Worm (Caenorhabditis elegans): Measurements from ENCODE around the gene W02B12.1.

Gene W02B12.1

DNA sequence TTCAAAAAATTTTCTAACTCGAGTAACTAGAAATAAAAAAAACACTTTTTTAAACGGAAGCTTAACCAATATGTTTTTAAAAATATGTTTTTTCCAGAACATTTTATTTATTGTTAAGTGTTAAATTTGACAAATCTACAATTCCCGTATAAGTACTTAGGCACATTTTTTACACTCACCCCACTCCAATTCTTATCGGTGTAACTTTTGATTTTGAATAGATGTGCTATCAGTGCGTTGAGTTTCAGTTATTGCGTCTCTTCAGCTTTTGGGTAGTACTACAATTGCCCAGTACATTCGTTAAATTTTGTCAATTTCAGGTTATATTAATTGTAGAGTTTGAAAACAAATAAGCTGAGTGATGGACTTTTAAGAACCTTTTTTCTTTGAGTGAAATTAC lies 24.8 kb upstream of the W02B12.1 start:
- TF ChIP-seq elt-2 (tag; optimal IDR thresholded peaks at IDR 0.05) (peak; percentile 32), pqm-1 (tag; optimal IDR thresholded peaks at IDR 0.05) (peak; percentile 51), pha-4 (tag; optimal IDR thresholded peaks at IDR 0.05) (no peak)

ce11 chrII:11424579-11425316 lies 24.1 kb upstream of the W02B12.1 start, which contains the start of gene C05D12.3:
Gene C05D12.3 (plus strand): TSS chrII:11425266.
- TF ChIP-seq pqm-1 (tag; optimal IDR thresholded peaks at IDR 0.05): peak; percentile 45
- TF ChIP-seq nhr-43 (tag; optimal IDR thresholded peaks at IDR 0.05; ENCODE audit: poor library complexity, severe bottlenecking): no peak
- TF ChIP-seq ama-1 (optimal IDR thresholded peaks at IDR 0.05): no peak
- TF ChIP-seq zag-1 (tag; optimal IDR thresholded peaks at IDR 0.05): no peak
- peak; percentile 24 for TF ChIP-seq pha-4 (tag; optimal IDR thresholded peaks at IDR 0.05)
- no peak for TF ChIP-seq lsy-12 (tag; optimal IDR thresholded peaks at IDR 0.05)
- TF ChIP-seq elt-2 (tag; optimal IDR thresholded peaks at IDR 0.05): peak; percentile 79
- TF ChIP-seq lin-15B (tag; optimal IDR thresholded peaks at IDR 0.05): no peak
- TF ChIP-seq sea-2 (GFP tag; optimal IDR thresholded peaks at IDR 0.05): no peak
- no peak for TF ChIP-seq elt-1 (tag; optimal IDR thresholded peaks at IDR 0.05)
- TF ChIP-seq nhr-11 (tag; optimal IDR thresholded peaks at IDR 0.05): no peak
- no peak for TF ChIP-seq egl-27 (tag; optimal IDR thresholded peaks at IDR 0.05)
- no peak for TF ChIP-seq ztf-4 (tag; optimal IDR thresholded peaks at IDR 0.05)

DNA sequence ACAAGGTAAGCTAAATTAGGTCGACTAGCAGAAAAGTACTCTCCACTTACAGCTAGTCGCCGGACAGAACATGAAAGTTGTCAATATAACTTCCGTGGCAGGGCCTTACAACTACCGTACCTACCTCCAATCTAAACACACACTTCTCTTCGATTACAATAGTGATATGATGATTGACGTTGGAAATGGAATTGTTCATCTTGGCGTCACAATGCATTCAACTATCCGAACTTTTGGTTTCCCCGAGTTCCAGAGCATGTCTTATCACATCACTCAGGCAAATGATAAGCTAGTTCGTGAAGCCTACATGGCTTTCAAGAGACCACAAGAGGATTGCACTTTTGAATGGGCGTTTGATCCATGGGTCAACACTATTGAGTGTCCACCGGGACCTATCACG lies 21.5 kb upstream of the W02B12.1 start:
- no peak for TF ChIP-seq nhr-28 (tag; optimal IDR thresholded peaks at IDR 0.05)
- TF ChIP-seq nhr-11 (tag; optimal IDR thresholded peaks at IDR 0.05): no peak
- TF ChIP-seq ama-1 (optimal IDR thresholded peaks at IDR 0.05): no peak
- TF ChIP-seq ztf-11 (tag; optimal IDR thresholded peaks at IDR 0.05): no peak
- peak; percentile 56 for TF ChIP-seq elt-2 (tag; optimal IDR thresholded peaks at IDR 0.05)
- TF ChIP-seq pqm-1 (tag; optimal IDR thresholded peaks at IDR 0.05): peak; percentile 1
- TF ChIP-seq elt-3 (tag; optimal IDR thresholded peaks at IDR 0.05): no peak
- no peak for TF ChIP-seq ceh-9 (tag; optimal IDR thresholded peaks at IDR 0.05)

ce11 chrII:11428599-11428998 lies 20.2 kb upstream of the W02B12.1 start:
- TF ChIP-seq elt-2 (tag; optimal IDR thresholded peaks at IDR 0.05): peak; percentile 53
- peak; percentile 33 for TF ChIP-seq pqm-1 (tag; optimal IDR thresholded peaks at IDR 0.05)
- no peak for TF ChIP-seq lin-15B (tag; optimal IDR thresholded peaks at IDR 0.05)

- TF ChIP-seq lsy-12 (tag; optimal IDR thresholded peaks at IDR 0.05) (no peak), mdl-1 (tag; optimal IDR thresholded peaks at IDR 0.05) (no peak), fkh-2 (tag; optimal IDR thresholded peaks at IDR 0.05) (no peak), unc-62 (GFP tag; optimal IDR thresholded peaks at IDR 0.05) (no peak), unc-39 (tag; optimal IDR thresholded peaks at IDR 0.05) (no peak), snpc-4 (tag; optimal IDR thresholded peaks at IDR 0.05) (no peak), ceh-28 (tag; optimal IDR thresholded peaks at IDR 0.05) (no peak), sea-2 (GFP tag; optimal IDR thresholded peaks at IDR 0.05) (no peak), lin-15B (tag; optimal IDR thresholded peaks at IDR 0.05) (no peak), mml-1 (tag; optimal IDR thresholded peaks at IDR 0.05) (no peak), zag-1 (tag; optimal IDR thresholded peaks at IDR 0.05) (no peak), nhr-28 (tag; optimal IDR thresholded peaks at IDR 0.05) (no peak), nhr-77 (tag; optimal IDR thresholded peaks at IDR 0.05) (no peak), ceh-16 (tag; optimal IDR thresholded peaks at IDR 0.05) (no peak), ztf-11 (tag; optimal IDR thresholded peaks at IDR 0.05) (no peak), elt-2 (tag; optimal IDR thresholded peaks at IDR 0.05) (no peak), nfya-1 (tag; optimal IDR thresholded peaks at IDR 0.05; ENCODE audit: insufficient read depth) (no peak), nhr-23 (tag; optimal IDR thresholded peaks at IDR 0.05) (no peak), nhr-25 (tag; optimal IDR thresholded peaks at IDR 0.05) (no peak)
Measured at ce11 chrII:11431584-11431983, 17.2 kb upstream of the W02B12.1 start, which contains the start of gene C05D12.4. Gene C05D12.4 (plus strand): TSS chrII:11431884.

DNA sequence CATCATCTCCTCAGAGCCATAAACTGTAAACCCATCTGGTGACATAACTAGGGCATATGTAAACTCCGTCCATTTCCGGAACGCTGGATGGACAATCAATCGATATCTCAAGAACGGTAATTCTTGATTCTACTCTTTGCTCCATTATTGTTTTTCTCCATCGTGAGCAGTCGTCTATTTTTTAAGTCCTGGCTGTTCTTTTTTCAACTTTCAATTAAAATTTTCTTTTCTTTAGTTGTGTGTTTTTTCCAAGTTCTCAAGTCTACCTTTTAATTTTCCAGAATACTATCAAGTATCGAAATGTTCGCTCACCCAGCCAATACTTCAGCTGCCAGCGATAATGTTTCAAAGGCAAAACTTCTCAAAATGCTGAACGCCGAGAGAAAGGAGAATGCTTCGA lies 14.9 kb upstream of the W02B12.1 start, which contains the start of gene C05D12.5:
Gene C05D12.5, plus strand, starts transcription at position 301 of the 400 bp plus-strand sequence.
- TF ChIP-seq lin-15B (tag; optimal IDR thresholded peaks at IDR 0.05) (no peak), nhr-11 (tag; optimal IDR thresholded peaks at IDR 0.05) (no peak), egl-5 (tag; optimal IDR thresholded peaks at IDR 0.05) (no peak), fkh-10 (GFP tag; optimal IDR thresholded peaks at IDR 0.05) (no peak), ceh-9 (tag; optimal IDR thresholded peaks at IDR 0.05) (no peak), nhr-28 (tag; optimal IDR thresholded peaks at IDR 0.05) (no peak), eor-1 (tag; optimal IDR thresholded peaks at IDR 0.05) (no peak), skn-1 (tag; optimal IDR thresholded peaks at IDR 0.05) (no peak), nhr-43 (tag; optimal IDR thresholded peaks at IDR 0.05; ENCODE audit: poor library complexity, severe bottlenecking) (no peak), tbx-2 (tag; optimal IDR thresholded peaks at IDR 0.05) (no peak), lsy-12 (tag; optimal IDR thresholded peaks at IDR 0.05) (no peak), fos-1 (tag; optimal IDR thresholded peaks at IDR 0.05) (no peak), zag-1 (tag; optimal IDR thresholded peaks at IDR 0.05) (no peak), nhr-76 (tag; optimal IDR thresholded peaks at IDR 0.05) (no peak), aly-2 (tag; optimal IDR thresholded peaks at IDR 0.05) (no peak), ceh-82 (tag; optimal IDR thresholded peaks at IDR 0.05) (no peak)

Measured in whole organism, L3 larva.